Worm (Caenorhabditis elegans) whole organism, L1 larva: ENCODE measurements around the gene clec-169.

Source experiments
- C16A3.4 ChIP-seq: fragments of 150-350 bp; optimal IDR thresholded peaks from 2 replicates; lab custom pipeline; 2014; ENCODE audit warnings: missing biosample characterization, missing genetic modification characterization
- C34B4.2 ChIP-seq: sonication (generic microtip); optimal IDR thresholded peaks from 2 replicates; lab custom pipeline; 2017; ENCODE audit warnings: mild to moderate bottlenecking, missing genetic modification characterization, missing compliant biosample characterization
- F16B12.6 ChIP-seq: fragments of 150-350 bp; optimal IDR thresholded peaks from 2 replicates; lab custom pipeline; 2014; ENCODE audit warnings: missing biosample characterization, missing genetic modification characterization
- ama-1 ChIP-seq: fragments of 150-350 bp; optimal IDR thresholded peaks from 2 replicates; lab custom pipeline; 2014
- blmp-1 ChIP-seq: fragments of 150-350 bp; optimal IDR thresholded peaks from 2 replicates; lab custom pipeline; 2014; ENCODE audit warnings: missing biosample characterization, missing genetic modification characterization
- ceh-8 ChIP-seq: fragments of 200-800 bp; sonication (Bioruptor generic); optimal IDR thresholded peaks from 2 replicates; lab custom pipeline; 2018; ENCODE audit warnings: mild to moderate bottlenecking, missing genetic modification characterization, moderate library complexity, missing compliant biosample characterization
- ceh-82 ChIP-seq, 3 experiments: fragments of 150-350 bp in 1 of 3; sonication (generic microtip) in 2 of 3; optimal IDR thresholded peaks; 2 replicates each; lab custom pipeline; 2014 to 2017; ENCODE audit warnings: missing biosample characterization in 3 of 3, missing genetic modification characterization in 3 of 3
- ceh-88 ChIP-seq: fragments of 200-800 bp; sonication (Bioruptor generic); IDR thresholded peaks from 2 replicates; pipeline ENCODE4 v1.3.6; 2022; ENCODE audit warnings: missing genetic modification characterization, missing compliant biosample characterization
- ces-1 ChIP-seq: fragments of 150-350 bp; optimal IDR thresholded peaks from 2 replicates; lab custom pipeline; 2014; ENCODE audit warnings: missing biosample characterization, missing genetic modification reagents, missing genetic modification characterization
- dpl-1 ChIP-seq, 3 experiments: fragments of 150-350 bp in 2 of 3; sonication (generic microtip) in 1 of 3; optimal IDR thresholded peaks; 2 replicates each; lab custom pipeline; 2014 to 2017; ENCODE audit warnings: missing biosample characterization in 3 of 3, missing genetic modification characterization in 3 of 3, missing genetic modification reagents in 3 of 3
- efl-3 ChIP-seq: fragments of 200-800 bp; sonication (Bioruptor generic); optimal IDR thresholded peaks from 2 replicates; lab custom pipeline; 2018; ENCODE audit warnings: mild to moderate bottlenecking, missing genetic modification characterization, missing compliant biosample characterization
- egl-13 ChIP-seq: sonication (generic microtip); optimal IDR thresholded peaks from 2 replicates; lab custom pipeline; 2016; ENCODE audit warnings: missing genotype, missing genetic modification reagents, missing genetic modification characterization, missing compliant biosample characterization
- elt-3 ChIP-seq, 6 experiments: fragments of 150-350 bp in 1 of 6; sonication (generic microtip); optimal IDR thresholded peaks; 2 replicates each; lab custom pipeline; 2017 to 2018; ENCODE audit warnings: missing biosample characterization in 6 of 6, missing genetic modification characterization in 6 of 6, inconsistent platforms in 1 of 6
- ets-5 ChIP-seq: fragments of 200-800 bp; sonication (Bioruptor generic); IDR thresholded peaks from 2 replicates; pipeline ENCODE4 v1.3.6; 2022; ENCODE audit warnings: missing genetic modification characterization, missing compliant biosample characterization
- fkh-10 ChIP-seq: sonication (generic microtip); optimal IDR thresholded peaks from 2 replicates; lab custom pipeline; 2017; ENCODE audit warnings: missing biosample characterization, missing genetic modification reagents, missing genetic modification characterization
- fkh-4 ChIP-seq: sonication (generic microtip); optimal IDR thresholded peaks from 2 replicates; lab custom pipeline; 2016; ENCODE audit warnings: missing compliant biosample characterization, missing genetic modification characterization, borderline replicate concordance
- fkh-8 ChIP-seq: sonication (generic microtip); optimal IDR thresholded peaks from 2 replicates; lab custom pipeline; 2016; ENCODE audit warnings: mild to moderate bottlenecking, missing genetic modification characterization, missing compliant biosample characterization
- fos-1 ChIP-seq: fragments of 150-350 bp; optimal IDR thresholded peaks from 2 replicates; lab custom pipeline; 2014; ENCODE audit warnings: missing biosample characterization, missing genetic modification characterization
- grh-1 ChIP-seq: fragments of 200-800 bp; sonication (Bioruptor generic); IDR thresholded peaks from 2 replicates; pipeline ENCODE4 v1.3.6; 2022; ENCODE audit warnings: missing genetic modification reagents, missing genetic modification characterization, missing compliant biosample characterization
- hlh-17 ChIP-seq: fragments of 200-800 bp; sonication (Bioruptor generic); optimal IDR thresholded peaks from 2 replicates; lab custom pipeline; 2018; ENCODE audit warnings: missing genetic modification characterization, mild to moderate bottlenecking, missing compliant biosample characterization, moderate library complexity, borderline replicate concordance
- hlh-4 ChIP-seq: sonication (generic microtip); optimal IDR thresholded peaks from 2 replicates; lab custom pipeline; 2016; ENCODE audit warnings: mild to moderate bottlenecking, missing genetic modification characterization, missing compliant biosample characterization
- irx-1 ChIP-seq: sonication (generic microtip); optimal IDR thresholded peaks from 2 replicates; lab custom pipeline; 2016; ENCODE audit warnings: missing genetic modification characterization, missing compliant biosample characterization
- isw-1 ChIP-seq: fragments of 200-800 bp; sonication (Bioruptor generic); IDR thresholded peaks from 2 replicates; pipeline ENCODE4 v1.3.6; 2022; ENCODE audit warnings: missing genetic modification characterization, missing compliant biosample characterization
- lin-13 ChIP-seq: fragments of 150-350 bp; optimal IDR thresholded peaks from 2 replicates; lab custom pipeline; 2014; ENCODE audit warnings: missing biosample characterization, missing genetic modification reagents, missing genetic modification characterization
- lin-14 ChIP-seq: fragments of 200-800 bp; sonication (Bioruptor generic); optimal IDR thresholded peaks from 2 replicates; lab custom pipeline; 2018; ENCODE audit warnings: mild to moderate bottlenecking, missing genetic modification characterization, moderate library complexity, missing compliant biosample characterization
- lin-35 ChIP-seq, 2 experiments: fragments of 150-350 bp; optimal IDR thresholded peaks; 2 replicates each; lab custom pipeline; 2014; ENCODE audit warnings: missing biosample characterization in 2 of 2, missing genetic modification characterization in 2 of 2, missing genetic modification reagents in 2 of 2
- lir-3 ChIP-seq: sonication (generic microtip); optimal IDR thresholded peaks from 2 replicates; lab custom pipeline; 2016; ENCODE audit warnings: mild to moderate bottlenecking, missing genetic modification characterization, moderate library complexity, missing compliant biosample characterization; ENCODE audit not compliant: poor library complexity
- lsy-2 ChIP-seq, 2 experiments: fragments of 150-350 bp; optimal IDR thresholded peaks; 2 replicates each; lab custom pipeline; 2014; ENCODE audit warnings: missing biosample characterization in 2 of 2, missing genetic modification characterization in 2 of 2
- mab-9 ChIP-seq: fragments of 200-800 bp; sonication (Bioruptor generic); IDR thresholded peaks from 2 replicates; pipeline ENCODE4 v1.3.6; 2022; ENCODE audit warnings: missing genetic modification reagents, missing genetic modification characterization, missing compliant biosample characterization
- mef-2 ChIP-seq: fragments of 150-350 bp; optimal IDR thresholded peaks from 2 replicates; lab custom pipeline; 2014; ENCODE audit warnings: missing biosample characterization, missing genetic modification characterization
- mep-1 ChIP-seq: fragments of 150-350 bp; optimal IDR thresholded peaks from 2 replicates; lab custom pipeline; 2014; ENCODE audit warnings: missing biosample characterization, missing genetic modification characterization
- nhr-11 ChIP-seq: fragments of 150-350 bp; optimal IDR thresholded peaks from 2 replicates; lab custom pipeline; 2014; ENCODE audit warnings: missing biosample characterization, missing genetic modification characterization
- nhr-12 ChIP-seq: sonication (generic microtip); optimal IDR thresholded peaks from 2 replicates; lab custom pipeline; 2017; ENCODE audit warnings: missing biosample characterization, missing genetic modification characterization
- nhr-19 ChIP-seq: fragments of 200-800 bp; sonication (Bioruptor generic); conservative IDR thresholded peaks from 2 replicates; pipeline ENCODE4 v1.3.6; 2022; ENCODE audit warnings: missing genetic modification characterization, missing compliant biosample characterization
- nhr-237 ChIP-seq: fragments of 150-350 bp; optimal IDR thresholded peaks from 2 replicates; lab custom pipeline; 2014; ENCODE audit warnings: missing biosample characterization, missing genetic modification characterization
- nhr-71 ChIP-seq: sonication (generic microtip); optimal IDR thresholded peaks from 2 replicates; lab custom pipeline; 2016; ENCODE audit warnings: mild to moderate bottlenecking, missing genetic modification characterization, moderate library complexity, missing compliant biosample characterization
- nhr-76 ChIP-seq: sonication (generic microtip); optimal IDR thresholded peaks from 2 replicates; lab custom pipeline; 2017; ENCODE audit warnings: missing biosample characterization, missing genetic modification characterization
- nhr-84 ChIP-seq: sonication (generic microtip); optimal IDR thresholded peaks from 2 replicates; lab custom pipeline; 2017; ENCODE audit warnings: missing biosample characterization, missing genetic modification characterization
- nhr-85 ChIP-seq: sonication (generic microtip); peaks from one replicate; lab custom pipeline; 2016; ENCODE audit warnings: missing genetic modification characterization, inconsistent platforms, missing compliant biosample characterization
- nhr-90 ChIP-seq: sonication (generic microtip); optimal IDR thresholded peaks from 2 replicates; lab custom pipeline; 2016; ENCODE audit warnings: mild to moderate bottlenecking, missing genetic modification characterization, missing compliant biosample characterization; ENCODE audit not compliant: poor library complexity
- rnt-1 ChIP-seq: sonication (generic microtip); optimal IDR thresholded peaks from 2 replicates; lab custom pipeline; 2016; ENCODE audit warnings: mild to moderate bottlenecking, missing genetic modification characterization, moderate library complexity, missing compliant biosample characterization
- snpc-4 ChIP-seq: fragments of 150-350 bp; optimal IDR thresholded peaks from 2 replicates; lab custom pipeline; 2014; ENCODE audit warnings: missing biosample characterization, missing genetic modification characterization
- sptf-1 ChIP-seq: fragments of 150-350 bp; optimal IDR thresholded peaks from 2 replicates; lab custom pipeline; 2014; ENCODE audit warnings: missing biosample characterization, missing genetic modification characterization
- tbx-2 ChIP-seq: sonication (generic microtip); optimal IDR thresholded peaks from 2 replicates; lab custom pipeline; 2016; ENCODE audit warnings: missing genetic modification characterization, missing compliant biosample characterization
- unc-130 ChIP-seq: fragments of 150-350 bp; optimal IDR thresholded peaks from 2 replicates; lab custom pipeline; 2017; ENCODE audit warnings: missing biosample characterization, missing genetic modification characterization, inconsistent platforms
- unc-30 ChIP-seq: sonication (generic microtip); optimal IDR thresholded peaks from 2 replicates; lab custom pipeline; 2017; ENCODE audit warnings: missing biosample characterization, missing genetic modification characterization
- unc-62 ChIP-seq: fragments of 150-350 bp; optimal IDR thresholded peaks from 2 replicates; lab custom pipeline; 2014; ENCODE audit warnings: missing biosample characterization, missing genetic modification reagents, missing genetic modification characterization
- vab-15 ChIP-seq: sonication (generic microtip); optimal IDR thresholded peaks from 2 replicates; lab custom pipeline; 2017; ENCODE audit warnings: missing genotype, mild to moderate bottlenecking, missing genetic modification characterization, missing compliant biosample characterization
- zag-1 ChIP-seq: fragments of 150-350 bp; optimal IDR thresholded peaks from 2 replicates; lab custom pipeline; 2014; ENCODE audit warnings: missing biosample characterization, missing genetic modification characterization
- ztf-4 ChIP-seq: fragments of 150-350 bp; optimal IDR thresholded peaks from 2 replicates; lab custom pipeline; 2014; ENCODE audit warnings: missing biosample characterization, missing genetic modification characterization

Gene clec-169

ce11 chrIV:1235785-1236184 lies 25.3 kb upstream of the clec-169 start:
- TF ChIP-seq nhr-12 (tag; lab: Kevin White, UChicago), result no peak
- no peak for TF ChIP-seq egl-13 (tag; lab: Kevin White, UChicago)
- no peak for TF ChIP-seq blmp-1 (tag; lab: Kevin White, UChicago)
- no peak for TF ChIP-seq nhr-11
- TF ChIP-seq vab-15 (tag; lab: Kevin White, UChicago), result no peak
- no peak for TF ChIP-seq lsy-2 (tag; optimal IDR thresholded peaks at IDR 0.05; lab: Kevin White, UChicago)
- no peak for TF ChIP-seq unc-30 (tag; lab: Kevin White, UChicago)
- no peak for TF ChIP-seq ama-1 (lab: Kevin White, UChicago)
- TF ChIP-seq C34B4.2, result no peak
- TF ChIP-seq nhr-90, result no peak
- no peak for TF ChIP-seq mab-9
- TF ChIP-seq nhr-85 (tag; lab: Kevin White, UChicago), result no peak
- TF ChIP-seq hlh-4 (tag; lab: Kevin White, UChicago), result no peak
- TF ChIP-seq hlh-17, result no peak
- TF ChIP-seq sptf-1 (tag; lab: Kevin White, UChicago), result no peak
- TF ChIP-seq mef-2, result no peak
- no peak for TF ChIP-seq nhr-84 (tag; lab: Kevin White, UChicago)
- no peak for TF ChIP-seq efl-3 (GFP tag; lab: Kevin White, UChicago)
- TF ChIP-seq lin-13 (GFP tag; lab: Kevin White, UChicago), result no peak

- TF ChIP-seq tbx-2 (no peak), ceh-8 (GFP tag; lab: Kevin White, UChicago) (no peak), fos-1 (tag; lab: Kevin White, UChicago) (no peak), lin-14 (GFP tag; lab: Kevin White, UChicago) (no peak), unc-30 (tag; lab: Kevin White, UChicago) (no peak), ceh-82 (tag; optimal IDR thresholded peaks at IDR 0.05; lab: Kevin White, UChicago) (no peak), lir-3 (tag; lab: Kevin White, UChicago) (no peak), nhr-71 (no peak)
Observed at ce11 chrIV:1238147-1238546, 23.0 kb upstream of the clec-169 start.

- TF ChIP-seq snpc-4 (tag; lab: Kevin White, UChicago) (no peak), vab-15 (tag; lab: Kevin White, UChicago) (no peak), nhr-84 (tag; lab: Kevin White, UChicago) (no peak), zag-1 (tag; lab: Kevin White, UChicago) (no peak), nhr-19 (GFP tag; lab: Robert Waterston, UW) (peak; percentile 57), unc-130 (tag; lab: Kevin White, UChicago) (peak; percentile 42), isw-1 (peak; percentile 24; the same call in 1 of the 2 replicates), nhr-12 (tag; lab: Kevin White, UChicago) (no peak), ztf-4 (tag; lab: Kevin White, UChicago) (no peak), F16B12.6 (peak; percentile 93), lir-3 (tag; lab: Kevin White, UChicago) (no peak), C16A3.4 (peak; percentile 46), nhr-76 (no peak), unc-30 (tag; lab: Kevin White, UChicago) (no peak), fkh-10 (GFP tag; lab: Kevin White, UChicago) (no peak), nhr-237 (tag; lab: Kevin White, UChicago) (peak; percentile 32), unc-62 (GFP tag; lab: Kevin White, UChicago) (no peak), elt-3 (tag; optimal IDR thresholded peaks at IDR 0.05; lab: Kevin White, UChicago) (peak in 2 of 6 experiments; percentile 12 to 66), blmp-1 (tag; lab: Kevin White, UChicago) (no peak), sptf-1 (tag; lab: Kevin White, UChicago) (no peak), fkh-4 (tag; lab: Kevin White, UChicago) (no peak), ceh-88 (GFP tag; lab: Robert Waterston, UW) (no peak), ces-1 (GFP tag; lab: Kevin White, UChicago) (no peak), dpl-1 (GFP tag; optimal IDR thresholded peaks at IDR 0.05; lab: Kevin White, UChicago) (peak; percentile 91 to 95 (median 94)), rnt-1 (tag; lab: Kevin White, UChicago) (peak; percentile 77), mab-9 (no peak), nhr-90 (peak; percentile 40), mep-1 (tag; lab: Kevin White, UChicago) (peak; percentile 73), fkh-8 (no peak), ets-5 (GFP tag; lab: Robert Waterston, UW) (no peak), irx-1 (tag; lab: Kevin White, UChicago) (peak; percentile 25), grh-1 (peak; percentile 46; the same call in 1 of the 2 replicates), lin-35 (GFP tag; optimal IDR thresholded peaks at IDR 0.05; lab: Kevin White, UChicago) (peak; percentile 91 to 96)
Observed at ce11 chrIV:1239686-1240085, 21.4 kb upstream of the clec-169 start, which contains the start of gene F38A1.8. Gene F38A1.8 (minus strand): TSS chrIV:1239852.
